Worm (Caenorhabditis elegans): ENCODE measurements around the gene sbp-1.

Gene sbp-1

DNA sequence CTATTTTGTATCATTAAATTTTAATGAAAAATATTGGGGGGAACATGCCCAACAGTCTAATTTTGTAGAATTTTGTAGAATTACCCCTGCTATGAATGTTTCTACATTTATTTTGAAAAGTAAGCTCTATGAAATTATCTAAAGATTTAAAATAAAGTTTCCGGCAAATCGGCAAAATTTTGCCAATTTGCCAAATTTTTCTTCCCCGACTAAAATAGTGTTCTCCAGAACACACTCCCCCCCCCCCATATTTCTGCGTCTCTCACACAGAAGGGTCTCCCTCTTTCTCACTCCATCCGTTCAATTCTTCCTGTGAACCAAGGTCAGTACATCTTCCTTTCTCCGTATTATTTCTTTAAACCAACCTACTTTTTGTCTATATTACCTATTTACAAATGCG, 37.3 kb downstream of the sbp-1 start, which contains the start of gene Y47D3B.4:
Gene Y47D3B.4, plus strand, starts transcription at position 301 of the 400 bp plus-strand sequence.
- no peak for TF ChIP-seq unc-62 (GFP tag; optimal IDR thresholded peaks at IDR 0.05)
- no peak for TF ChIP-seq nhr-67 (tag; optimal IDR thresholded peaks at IDR 0.05)
- TF ChIP-seq nhr-77 (tag; optimal IDR thresholded peaks at IDR 0.05): no peak
- no peak for TF ChIP-seq pqm-1 (tag; optimal IDR thresholded peaks at IDR 0.05)
- no peak for TF ChIP-seq pha-4 (tag; optimal IDR thresholded peaks at IDR 0.05)
- no peak for TF ChIP-seq lin-15B (tag; optimal IDR thresholded peaks at IDR 0.05)
- no peak for TF ChIP-seq fkh-10 (GFP tag; optimal IDR thresholded peaks at IDR 0.05)
- no peak for TF ChIP-seq lin-39 (tag; optimal IDR thresholded peaks at IDR 0.05)
- TF ChIP-seq R02D3.7 (tag; optimal IDR thresholded peaks at IDR 0.05): no peak
- TF ChIP-seq mml-1 (tag; optimal IDR thresholded peaks at IDR 0.05): no peak
- TF ChIP-seq mdl-1 (tag; optimal IDR thresholded peaks at IDR 0.05): no peak
- no peak for TF ChIP-seq zag-1 (tag; optimal IDR thresholded peaks at IDR 0.05)
- TF ChIP-seq nhr-28 (tag; optimal IDR thresholded peaks at IDR 0.05): no peak

ce11 chrIII:11402717-11403116, 39.6 kb downstream of the sbp-1 start, which contains the start of gene Y47D3B.12:
Gene Y47D3B.12 (plus strand): TSS chrIII:11403017.
- TF ChIP-seq nhr-67 (tag; optimal IDR thresholded peaks at IDR 0.05) (no peak), elt-3 (tag; optimal IDR thresholded peaks at IDR 0.05) (no peak), nhr-76 (tag; optimal IDR thresholded peaks at IDR 0.05) (no peak), nhr-77 (tag; optimal IDR thresholded peaks at IDR 0.05) (no peak), nhr-11 (tag; optimal IDR thresholded peaks at IDR 0.05) (no peak), nhr-12 (tag; optimal IDR thresholded peaks at IDR 0.05) (no peak)

- TF ChIP-seq pha-4 (tag; optimal IDR thresholded peaks at IDR 0.05): no peak
- no peak for TF ChIP-seq jun-1 (tag; optimal IDR thresholded peaks at IDR 0.05)
- TF ChIP-seq ceh-9 (tag; optimal IDR thresholded peaks at IDR 0.05): no peak
- TF ChIP-seq R02D3.7 (tag; optimal IDR thresholded peaks at IDR 0.05): no peak
- no peak for TF ChIP-seq nhr-11 (tag; optimal IDR thresholded peaks at IDR 0.05)
- no peak for TF ChIP-seq skn-1 (tag; optimal IDR thresholded peaks at IDR 0.05)
- no peak for TF ChIP-seq ama-1 (optimal IDR thresholded peaks at IDR 0.05)
- TF ChIP-seq nhr-76 (tag; optimal IDR thresholded peaks at IDR 0.05): no peak
- TF ChIP-seq nhr-77 (tag; optimal IDR thresholded peaks at IDR 0.05): no peak
- no peak for TF ChIP-seq lin-39 (tag; optimal IDR thresholded peaks at IDR 0.05)
- TF ChIP-seq elt-2 (tag; optimal IDR thresholded peaks at IDR 0.05): no peak
- no peak for TF ChIP-seq nhr-25 (tag; optimal IDR thresholded peaks at IDR 0.05)
- no peak for TF ChIP-seq elt-1 (tag; optimal IDR thresholded peaks at IDR 0.05)
- TF ChIP-seq ztf-11 (tag; optimal IDR thresholded peaks at IDR 0.05): no peak
- no peak for TF ChIP-seq hmg-11 (tag; optimal IDR thresholded peaks at IDR 0.05)
- TF ChIP-seq ZK546.5 (tag; optimal IDR thresholded peaks at IDR 0.05): no peak
- no peak for TF ChIP-seq lin-15B (tag; optimal IDR thresholded peaks at IDR 0.05)
- no peak for TF ChIP-seq egl-27 (tag; optimal IDR thresholded peaks at IDR 0.05)
- TF ChIP-seq nhr-43 (tag; optimal IDR thresholded peaks at IDR 0.05; ENCODE audit: poor library complexity, severe bottlenecking): no peak
Observed at ce11 chrIII:11397499-11397898, 44.9 kb downstream of the sbp-1 start, which contains the start of gene Y47D3B.3. Gene Y47D3B.3 (plus strand): TSS chrIII:11397799.

- TF ChIP-seq ceh-82 (tag; optimal IDR thresholded peaks at IDR 0.05) (no peak), nhr-67 (tag; optimal IDR thresholded peaks at IDR 0.05) (no peak), nfya-1 (tag; optimal IDR thresholded peaks at IDR 0.05; ENCODE audit: insufficient read depth) (no peak), eor-1 (tag; optimal IDR thresholded peaks at IDR 0.05) (no peak), tbx-2 (tag; optimal IDR thresholded peaks at IDR 0.05) (no peak), unc-62 (GFP tag; optimal IDR thresholded peaks at IDR 0.05) (no peak), fkh-10 (GFP tag; optimal IDR thresholded peaks at IDR 0.05) (no peak), skn-1 (tag; optimal IDR thresholded peaks at IDR 0.05) (no peak), unc-39 (tag; optimal IDR thresholded peaks at IDR 0.05) (no peak), nhr-11 (tag; optimal IDR thresholded peaks at IDR 0.05) (no peak), lin-15B (tag; optimal IDR thresholded peaks at IDR 0.05) (no peak), nhr-12 (tag; optimal IDR thresholded peaks at IDR 0.05) (no peak), lsy-12 (tag; optimal IDR thresholded peaks at IDR 0.05) (no peak), ceh-28 (tag; optimal IDR thresholded peaks at IDR 0.05) (no peak), lin-39 (tag; optimal IDR thresholded peaks at IDR 0.05) (no peak), mdl-1 (tag; optimal IDR thresholded peaks at IDR 0.05) (no peak), snpc-4 (tag; optimal IDR thresholded peaks at IDR 0.05) (no peak)
Observed at ce11 chrIII:11393162-11393561, 49.2 kb downstream of the sbp-1 start, which contains the start of gene nlp-21. Gene nlp-21 (minus strand): TSS chrIII:11393262.

All from whole organism, L3 larva.